Fruit fly (Drosophila melanogaster) S2 (cell line): ENCODE measurements around the gene CG15439.

Experiments
- CG8478 ChIP-seq: fragments of >200 bp; optimal IDR thresholded peaks from 2 replicates; lab custom pipeline; 2018
- CTCF ChIP-seq, 2 experiments: fragments of >200 bp; optimal IDR thresholded peaks; 2 replicates each; lab custom pipeline; 2018

DNA sequence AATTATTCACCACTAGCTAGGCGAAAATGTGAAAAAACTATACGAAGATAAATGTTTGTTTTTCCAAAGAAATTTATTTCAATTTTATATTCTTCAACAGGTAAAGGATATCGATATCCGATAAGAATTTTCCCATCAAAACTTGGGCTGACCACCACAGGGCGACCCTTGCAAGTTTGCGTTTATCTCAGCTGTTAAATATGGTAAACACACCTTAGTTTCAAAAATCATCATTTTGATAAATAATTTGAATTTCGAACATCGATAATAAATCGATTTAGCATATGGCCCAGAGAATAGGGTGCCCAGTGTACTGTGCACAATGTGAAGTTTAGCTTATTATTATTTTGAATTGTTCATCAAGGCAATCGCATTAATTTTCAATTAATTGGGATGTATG lies 10.5 kb upstream of the CG15439 start, which contains the start of the genes CG15443 and Paris:
- TF ChIP-seq CG8478 (no peak), CTCF (optimal IDR thresholded peaks at IDR 0.05; lab: Kevin White, UChicago) (no peak)
